Worm (Caenorhabditis elegans) whole organism, late embryonic: Measurements from ENCODE around the gene met-2.

Experiments
- ahr-1 ChIP-seq: sonication (generic microtip); optimal IDR thresholded peaks from 2 replicates; lab custom pipeline; 2016; ENCODE audit warnings: missing genetic modification characterization, missing compliant biosample characterization
- ceh-22 ChIP-seq: sonication (generic microtip); optimal IDR thresholded peaks from 2 replicates; lab custom pipeline; 2017; ENCODE audit warnings: missing biosample characterization, missing genetic modification characterization
- dve-1 ChIP-seq: sonication (generic microtip); optimal IDR thresholded peaks from 2 replicates; lab custom pipeline; 2017; ENCODE audit warnings: antibody characterized with exemption, mild to moderate bottlenecking, missing genetic modification characterization, missing compliant biosample characterization
- ets-4 ChIP-seq: sonication (generic microtip); optimal IDR thresholded peaks from 2 replicates; lab custom pipeline; 2016; ENCODE audit warnings: missing genetic modification characterization, missing compliant biosample characterization
- hlh-6 ChIP-seq: sonication (generic microtip); optimal IDR thresholded peaks from 2 replicates; lab custom pipeline; 2016; ENCODE audit warnings: missing genotype, missing genetic modification characterization, missing compliant biosample characterization
- pag-3 ChIP-seq: sonication (generic microtip); optimal IDR thresholded peaks from 2 replicates; lab custom pipeline; 2016; ENCODE audit warnings: missing compliant biosample characterization, missing genetic modification characterization, borderline replicate concordance

DNA sequence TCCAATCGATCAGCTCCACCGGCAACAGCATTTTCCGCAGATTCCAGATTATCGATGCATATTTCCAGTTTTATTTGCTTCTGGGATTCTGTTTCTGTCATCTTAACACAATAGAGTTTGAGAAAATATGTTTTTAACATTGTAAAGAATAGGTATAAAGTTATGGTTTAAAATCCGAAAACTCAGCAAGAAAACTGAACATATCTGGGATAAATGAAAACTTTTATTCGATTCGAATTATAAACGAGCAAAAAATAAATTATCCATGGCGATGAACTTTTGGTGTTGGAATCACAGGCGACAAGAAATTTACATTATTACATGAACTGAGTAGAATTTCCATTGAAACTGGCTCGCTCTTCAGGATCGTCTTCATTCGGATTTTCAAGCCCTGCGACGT, 28.4 kb downstream of the met-2 start, which contains the start of gene cutc-1:
- no peak for TF ChIP-seq ceh-22
- no peak for TF ChIP-seq ahr-1 (tag; lab: Kevin White, UChicago)
- no peak for TF ChIP-seq dve-1 (tag; lab: Kevin White, UChicago)
- no peak for TF ChIP-seq ets-4 (tag; lab: Kevin White, UChicago)
- TF ChIP-seq hlh-6, result no peak
- TF ChIP-seq pag-3 (tag; lab: Kevin White, UChicago), result no peak
